Fruit fly (Drosophila melanogaster) whole organism, embryonic: ENCODE data around the gene eIF4A.

Experiments used
- Blimp-1 ChIP-seq: fragments of 200-800 bp; sonication (Bioruptor generic); optimal IDR thresholded peaks from 3 replicates; lab custom pipeline; 2018; ENCODE audit warnings: missing biosample characterization, missing genetic modification characterization, mild to moderate bottlenecking, moderate library complexity, missing genetic modification reagents
- CG1024 ChIP-seq: fragments of 200-800 bp; sonication (Bioruptor generic); IDR thresholded peaks from 2 replicates; pipeline ENCODE4 v1.3.6; 2022; ENCODE audit warnings: missing biosample characterization, missing genetic modification characterization
- CG11456 ChIP-seq: fragments of 200-800 bp; sonication (Bioruptor generic); IDR thresholded peaks from 3 replicates; pipeline ENCODE4 v1.3.6; 2022; ENCODE audit warnings: missing biosample characterization, missing genetic modification characterization
- CG12391 ChIP-seq: fragments of 200-800 bp; sonication (Bioruptor generic); optimal IDR thresholded peaks from 3 replicates; lab custom pipeline; 2018; ENCODE audit warnings: missing biosample characterization, mild to moderate bottlenecking, missing genetic modification characterization, moderate library complexity
- CG12659 ChIP-seq: fragments of 200-800 bp; sonication (Bioruptor generic); optimal IDR thresholded peaks from 3 replicates; lab custom pipeline; 2017; ENCODE audit warnings: mild to moderate bottlenecking, missing biosample characterization, missing genetic modification reagents, missing genetic modification characterization
- CG14014 ChIP-seq: fragments of 200-800 bp; sonication (Bioruptor generic); IDR thresholded peaks from 2 replicates; pipeline ENCODE4 v1.3.6; 2022; ENCODE audit warnings: missing biosample characterization, missing genetic modification characterization
- CG14050 ChIP-seq: fragments of 200-800 bp; sonication (Bioruptor generic); IDR thresholded peaks from 3 replicates; pipeline ENCODE4 v1.3.6; 2022; ENCODE audit warnings: missing biosample characterization, missing genetic modification characterization
- CG15073 ChIP-seq: fragments of 200-800 bp; sonication (Bioruptor generic); optimal IDR thresholded peaks from 2 replicates; lab custom pipeline; 2016; ENCODE audit warnings: missing biosample characterization, missing genetic modification characterization
- CG15601 ChIP-seq: fragments of 200-800 bp; sonication (Bioruptor generic); optimal IDR thresholded peaks from 3 replicates; lab custom pipeline; 2019; ENCODE audit warnings: missing biosample characterization, mild to moderate bottlenecking, missing genetic modification characterization, moderate library complexity
- CG2116 ChIP-seq: fragments of 200-800 bp; sonication (Bioruptor generic); optimal IDR thresholded peaks from 3 replicates; lab custom pipeline; 2018; ENCODE audit warnings: missing biosample characterization, mild to moderate bottlenecking, missing genetic modification characterization
- CG2120 ChIP-seq: fragments of 200-800 bp; sonication (Bioruptor generic); optimal IDR thresholded peaks from 3 replicates; lab custom pipeline; 2016; ENCODE audit warnings: missing biosample characterization, missing genetic modification characterization
- CG2875 ChIP-seq: fragments of 200-800 bp; sonication (Bioruptor generic); optimal IDR thresholded peaks from 2 replicates; lab custom pipeline; 2017; ENCODE audit warnings: missing biosample characterization, mild to moderate bottlenecking, missing genetic modification characterization, missing genetic modification reagents
- CG4707 ChIP-seq: fragments of 200-800 bp; sonication (Bioruptor generic); optimal IDR thresholded peaks from 2 replicates; lab custom pipeline; 2018; ENCODE audit warnings: missing biosample characterization, mild to moderate bottlenecking, missing genetic modification characterization, moderate library complexity
- CG5953 ChIP-seq: fragments of 200-800 bp; sonication (Bioruptor generic); IDR thresholded peaks from 2 replicates; pipeline ENCODE4 v1.3.6; 2022; ENCODE audit warnings: missing biosample characterization, missing genetic modification characterization
- CG7357 ChIP-seq: fragments of 200-800 bp; sonication (Bioruptor generic); IDR thresholded peaks from 3 replicates; pipeline ENCODE4 v1.3.6; 2022; ENCODE audit warnings: missing biosample characterization, missing genetic modification characterization
- CG7556 ChIP-seq: fragments of 200-800 bp; sonication (Bioruptor generic); optimal IDR thresholded peaks from 2 replicates; lab custom pipeline; 2017; ENCODE audit warnings: missing biosample characterization, mild to moderate bottlenecking, missing genetic modification characterization
- CG7745 ChIP-seq: fragments of 200-800 bp; sonication (Bioruptor generic); optimal IDR thresholded peaks from 2 replicates; lab custom pipeline; 2018; ENCODE audit warnings: missing biosample characterization, mild to moderate bottlenecking, missing genetic modification characterization, moderate library complexity
- CG8359 ChIP-seq: fragments of 200-800 bp; sonication (Bioruptor generic); optimal IDR thresholded peaks from 2 replicates; lab custom pipeline; 2017; ENCODE audit warnings: missing biosample characterization, mild to moderate bottlenecking, missing genetic modification characterization, borderline replicate concordance
- CG9727 ChIP-seq: fragments of 200-800 bp; sonication (Bioruptor generic); optimal IDR thresholded peaks from 3 replicates; lab custom pipeline; 2017; ENCODE audit warnings: missing biosample characterization, mild to moderate bottlenecking, missing genetic modification characterization
- CG9876 ChIP-seq: fragments of 200-800 bp; sonication (Bioruptor generic); optimal IDR thresholded peaks from 2 replicates; lab custom pipeline; 2016; ENCODE audit warnings: missing biosample characterization, missing genetic modification characterization
- D19B ChIP-seq: fragments of 200-800 bp; sonication (Bioruptor generic); optimal IDR thresholded peaks from 2 replicates; lab custom pipeline; 2017; ENCODE audit warnings: missing biosample characterization, mild to moderate bottlenecking, missing genetic modification characterization
- Elba2 ChIP-seq: fragments of 200-800 bp; sonication (Bioruptor generic); optimal IDR thresholded peaks from 3 replicates; lab custom pipeline; 2016; ENCODE audit warnings: missing biosample characterization, missing genetic modification characterization
- Hr39 ChIP-seq: fragments of >200 bp; optimal IDR thresholded peaks from 2 replicates; lab custom pipeline; 2017
- MESR4 ChIP-seq: fragments of 200-800 bp; sonication (Bioruptor generic); optimal IDR thresholded peaks from 2 replicates; lab custom pipeline; 2018; ENCODE audit warnings: missing biosample characterization, mild to moderate bottlenecking, missing genetic modification characterization, moderate library complexity
- Oli ChIP-seq: fragments of 200-800 bp; sonication (Bioruptor generic); optimal IDR thresholded peaks from 2 replicates; lab custom pipeline; 2018; ENCODE audit warnings: missing biosample characterization, mild to moderate bottlenecking, missing genetic modification characterization, moderate library complexity
- Six4 ChIP-seq: fragments of 200-800 bp; sonication (Bioruptor generic); optimal IDR thresholded peaks from 2 replicates; lab custom pipeline; 2016; ENCODE audit warnings: missing biosample characterization, missing genetic modification characterization
- Sox100B ChIP-seq: fragments of 200-800 bp; sonication (Bioruptor generic); optimal IDR thresholded peaks from 3 replicates; lab custom pipeline; 2018; ENCODE audit warnings: missing biosample characterization, mild to moderate bottlenecking, missing genetic modification characterization
- YL-1 ChIP-seq: fragments of 200-800 bp; sonication (Bioruptor generic); optimal IDR thresholded peaks from 3 replicates; lab custom pipeline; 2017; ENCODE audit warnings: missing biosample characterization, mild to moderate bottlenecking, missing genetic modification characterization
- ash1 ChIP-seq: fragments of 200-800 bp; sonication (Bioruptor generic); optimal IDR thresholded peaks from 2 replicates; lab custom pipeline; 2018; ENCODE audit warnings: missing biosample characterization, mild to moderate bottlenecking, missing genetic modification characterization
- cas ChIP-seq: fragments of 200-800 bp; sonication (Bioruptor generic); IDR thresholded peaks from 2 replicates; pipeline ENCODE4 v1.3.6; 2022; ENCODE audit warnings: missing biosample characterization, missing genetic modification characterization
- chinmo ChIP-seq: fragments of 200-800 bp; sonication (Bioruptor generic); IDR thresholded peaks from 4 replicates; pipeline ENCODE4 v1.3.6; 2022; ENCODE audit warnings: missing biosample characterization, missing genetic modification characterization; ENCODE audit not compliant: partially characterized antibody
- crc ChIP-seq: fragments of 200-800 bp; sonication (Bioruptor generic); optimal IDR thresholded peaks from 2 replicates; lab custom pipeline; 2016; ENCODE audit warnings: missing biosample characterization, missing genetic modification characterization
- dati ChIP-seq: fragments of 200-800 bp; sonication (Bioruptor generic); IDR thresholded peaks from 2 replicates; pipeline ENCODE4 v1.3.6; 2022; ENCODE audit warnings: missing biosample characterization, missing genetic modification characterization
- disco-r ChIP-seq: fragments of 200-800 bp; sonication (Bioruptor generic); optimal IDR thresholded peaks from 2 replicates; lab custom pipeline; 2016; ENCODE audit warnings: missing biosample characterization, missing genetic modification characterization
- dm ChIP-seq: fragments of 200-800 bp; sonication (Bioruptor generic); optimal IDR thresholded peaks from 3 replicates; lab custom pipeline; 2016; ENCODE audit warnings: missing biosample characterization, missing genetic modification characterization
- dmrt99B ChIP-seq: fragments of 200-800 bp; sonication (Bioruptor generic); optimal IDR thresholded peaks from 2 replicates; lab custom pipeline; 2018; ENCODE audit warnings: missing biosample characterization, mild to moderate bottlenecking, missing genetic modification characterization, moderate library complexity
- gcm ChIP-seq: fragments of 200-800 bp; sonication (Bioruptor generic); optimal IDR thresholded peaks from 2 replicates; lab custom pipeline; 2019; ENCODE audit warnings: missing biosample characterization, mild to moderate bottlenecking, missing genetic modification characterization, moderate library complexity
- grau ChIP-seq: fragments of 200-800 bp; optimal IDR thresholded peaks from 3 replicates; lab custom pipeline; 2019; ENCODE audit warnings: missing biosample characterization, mild to moderate bottlenecking, missing genetic modification characterization, moderate library complexity
- ham ChIP-seq: fragments of 200-800 bp; sonication (Bioruptor generic); IDR thresholded peaks from 2 replicates; pipeline ENCODE4 v1.3.6; 2022; ENCODE audit warnings: missing biosample characterization, missing genetic modification characterization
- hth ChIP-seq: fragments of >200 bp; optimal IDR thresholded peaks from 2 replicates; lab custom pipeline; 2017; ENCODE audit warnings: inconsistent platforms
- lbe ChIP-seq: fragments of 200-800 bp; sonication (Bioruptor generic); optimal IDR thresholded peaks from 2 replicates; lab custom pipeline; 2016; ENCODE audit warnings: missing biosample characterization, mild to moderate bottlenecking, missing genetic modification characterization
- nerfin-2 ChIP-seq: fragments of 200-800 bp; sonication (Bioruptor generic); IDR thresholded peaks from 2 replicates; pipeline ENCODE4 v1.3.6; 2022; ENCODE audit warnings: missing biosample characterization, missing genetic modification characterization; ENCODE audit not compliant: partially characterized antibody
- nmo ChIP-seq: fragments of 200-800 bp; sonication (Bioruptor generic); optimal IDR thresholded peaks from 2 replicates; lab custom pipeline; 2018; ENCODE audit warnings: missing biosample characterization, mild to moderate bottlenecking, missing genetic modification characterization, moderate library complexity
- pfk ChIP-seq: fragments of 200-800 bp; sonication (Bioruptor generic); optimal IDR thresholded peaks from 2 replicates; lab custom pipeline; 2018; ENCODE audit warnings: missing biosample characterization, mild to moderate bottlenecking, missing genetic modification characterization, moderate library complexity
- run ChIP-seq: fragments of 200-800 bp; sonication (Bioruptor generic); optimal IDR thresholded peaks from 3 replicates; lab custom pipeline; 2018; ENCODE audit warnings: missing biosample characterization, mild to moderate bottlenecking, missing genetic modification characterization
- sens ChIP-seq: fragments of 200-800 bp; sonication (Bioruptor generic); peaks from one replicate; lab custom pipeline; 2016; ENCODE audit warnings: missing biosample characterization, missing genetic modification characterization
- sim ChIP-seq: fragments of 200-800 bp; sonication (Bioruptor generic); IDR thresholded peaks from 2 replicates; pipeline ENCODE4 v1.3.6; 2022; ENCODE audit warnings: missing biosample characterization, missing genetic modification characterization
- tio ChIP-seq: fragments of 200-800 bp; sonication (Bioruptor generic); optimal IDR thresholded peaks from 2 replicates; lab custom pipeline; 2017; ENCODE audit warnings: missing biosample characterization, missing genetic modification characterization, inconsistent platforms
- tup ChIP-seq: fragments of 200-800 bp; sonication (Bioruptor generic); optimal IDR thresholded peaks from 2 replicates; lab custom pipeline; 2016; ENCODE audit warnings: missing biosample characterization, mild to moderate bottlenecking, missing genetic modification characterization, moderate library complexity
- wdn ChIP-seq: fragments of 200-800 bp; sonication (Bioruptor generic); IDR thresholded peaks from 2 replicates; pipeline ENCODE4 v1.3.6; 2022; ENCODE audit warnings: missing biosample characterization, missing genetic modification characterization
- wek ChIP-seq: fragments of 200-800 bp; sonication (Bioruptor generic); optimal IDR thresholded peaks from 3 replicates; lab custom pipeline; 2018; ENCODE audit warnings: missing biosample characterization, mild to moderate bottlenecking, missing genetic modification characterization, moderate library complexity

Gene eIF4A

dm6 chr2L:5974122-5974521 lies 7.4 kb upstream of the eIF4A start (continued):
- no peak for TF ChIP-seq lbe (GFP tag; lab: Kevin White, UChicago)
- no peak for TF ChIP-seq sens (GFP tag; lab: Kevin White, UChicago)
- TF ChIP-seq CG1024 (GFP tag; lab: Robert Waterston, UW), result peak; percentile 45; the same call in 1 of the 2 replicates
- TF ChIP-seq CG15601, result peak; percentile 82
- peak; percentile 76 for TF ChIP-seq Sox100B (GFP tag; lab: Kevin White, UChicago)
- peak; percentile 49 for TF ChIP-seq ash1 (GFP tag; lab: Kevin White, UChicago)
- TF ChIP-seq ham, result no peak
- TF ChIP-seq D19B (GFP tag; lab: Kevin White, UChicago), result peak; percentile 4
- TF ChIP-seq cas (GFP tag; lab: Robert Waterston, UW), result no peak
- TF ChIP-seq run, result peak; percentile 55
- peak; percentile 49; the same call in 1 of the 2 replicates for TF ChIP-seq wdn (GFP tag; lab: Robert Waterston, UW)
- peak; percentile 56 for TF ChIP-seq tup
- TF ChIP-seq dm (GFP tag; lab: Kevin White, UChicago), result no peak
- TF ChIP-seq nerfin-2 (GFP tag; lab: Robert Waterston, UW), result no peak
- no peak for TF ChIP-seq Six4 (GFP tag; lab: Kevin White, UChicago)
- no peak for TF ChIP-seq CG11456
- peak; percentile 6 for TF ChIP-seq MESR4
- TF ChIP-seq dmrt99B (tag; lab: Kevin White, UChicago), result peak; percentile 48
- no peak for TF ChIP-seq CG15073 (GFP tag; lab: Kevin White, UChicago)
- no peak for TF ChIP-seq Elba2 (GFP tag; lab: Kevin White, UChicago)
- peak; percentile 36 for TF ChIP-seq YL-1
- TF ChIP-seq CG12659 (GFP tag; lab: Kevin White, UChicago), result peak; percentile 58
- peak; percentile 54; the same call in 1 of the 2 replicates for TF ChIP-seq CG14014 (GFP tag; lab: Robert Waterston, UW)
- no peak for TF ChIP-seq nmo (GFP tag; lab: Kevin White, UChicago)
- TF ChIP-seq chinmo, result peak; percentile 86; the same call in 3 of the 4 replicates
- peak; percentile 61 for TF ChIP-seq CG2875 (GFP tag; lab: Kevin White, UChicago)
- no peak for TF ChIP-seq crc
- TF ChIP-seq CG2116, result peak; percentile 9
- no peak for TF ChIP-seq CG7745 (tag; lab: Kevin White, UChicago)
- TF ChIP-seq CG14050, result peak; percentile 41; the same call in 1 of the 3 replicates
- peak; percentile 30 for TF ChIP-seq grau
- TF ChIP-seq tio (GFP tag; lab: Kevin White, UChicago), result no peak
- no peak for TF ChIP-seq disco-r (GFP tag; lab: Kevin White, UChicago)
- TF ChIP-seq CG7357 (GFP tag; lab: Robert Waterston, UW), result no peak
- peak; percentile 65 for TF ChIP-seq CG4707 (GFP tag; lab: Kevin White, UChicago)
- peak; percentile 59 for TF ChIP-seq pfk
- no peak for TF ChIP-seq hth (lab: Kevin White, UChicago)
- peak; percentile 58 for TF ChIP-seq CG7556 (GFP tag; lab: Kevin White, UChicago)
- peak; percentile 37 for TF ChIP-seq CG2120 (GFP tag; lab: Kevin White, UChicago)
- peak; percentile 56 for TF ChIP-seq Blimp-1 (GFP tag; lab: Kevin White, UChicago)
- peak; percentile 57 for TF ChIP-seq gcm
- TF ChIP-seq CG5953, result 0 out of 2 replicates have a peak, but pooled peaks have one; percentile 15
- TF ChIP-seq dati (GFP tag; lab: Robert Waterston, UW), result no peak
- no peak for TF ChIP-seq Oli (tag; lab: Kevin White, UChicago)
- TF ChIP-seq CG9876 (GFP tag; lab: Kevin White, UChicago), result no peak
- TF ChIP-seq sim (GFP tag; lab: Robert Waterston, UW), result no peak
- peak; percentile 59 for TF ChIP-seq CG9727 (GFP tag; lab: Kevin White, UChicago)
- TF ChIP-seq wek (GFP tag; lab: Kevin White, UChicago), result peak; percentile 78
- peak; percentile 26 for TF ChIP-seq CG12391 (tag; lab: Kevin White, UChicago)
- TF ChIP-seq Hr39 (lab: Kevin White, UChicago), result no peak
- no peak for TF ChIP-seq CG8359 (GFP tag; lab: Kevin White, UChicago)
